Worm (Caenorhabditis elegans): ENCODE results near the gene str-18.

DNA sequence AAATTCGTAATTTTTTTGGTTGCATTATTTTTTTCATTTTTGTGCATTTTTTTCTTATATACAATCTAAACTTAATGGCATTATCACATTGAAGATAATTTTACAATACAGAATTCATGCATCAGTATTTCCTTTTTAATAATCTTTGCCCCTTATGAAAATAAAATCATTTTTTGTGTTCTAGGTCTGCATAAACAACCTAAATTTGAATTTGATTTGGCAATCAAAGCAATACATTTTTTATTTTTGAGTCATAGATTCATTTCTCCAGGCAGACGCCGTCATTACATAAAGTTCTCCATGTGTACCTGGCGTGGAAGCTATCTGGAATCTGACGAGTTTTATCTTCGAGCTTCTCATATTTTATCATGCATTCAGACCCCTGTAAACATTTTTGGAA, 19.9 kb downstream of the str-18 start, which contains the start of gene srh-140:
- no peak for TF ChIP-seq fos-1 (tag; optimal IDR thresholded peaks at IDR 0.05)
- no peak for TF ChIP-seq fkh-10 (GFP tag; optimal IDR thresholded peaks at IDR 0.05)
- TF ChIP-seq pqm-1 (tag; optimal IDR thresholded peaks at IDR 0.05): no peak
- TF ChIP-seq ztf-11 (tag; optimal IDR thresholded peaks at IDR 0.05): no peak
- no peak for TF ChIP-seq hmg-11 (tag; optimal IDR thresholded peaks at IDR 0.05)

All from whole organism, L3 larva.